Worm (Caenorhabditis elegans): Measurements from ENCODE around the gene M163.7.

DNA sequence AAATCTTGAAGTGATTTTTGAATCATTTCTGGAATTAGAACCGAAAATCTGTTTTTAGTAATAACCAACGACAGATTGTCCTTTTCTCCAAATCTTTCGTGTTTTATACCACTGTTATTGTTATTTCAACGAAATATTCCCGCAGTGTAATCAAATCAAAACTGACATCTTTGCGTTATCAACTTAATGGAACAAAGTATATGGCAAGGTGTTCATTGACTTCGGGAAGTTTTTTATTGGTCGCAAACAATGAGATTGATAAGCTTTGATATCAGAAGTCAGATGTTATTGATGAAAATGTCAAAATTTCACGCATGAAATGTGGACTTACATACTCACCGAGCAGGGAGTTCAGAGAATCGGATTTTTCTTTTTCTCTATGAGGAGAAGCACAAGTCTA lies 39.9 kb upstream of the M163.7 start, which contains the start of gene F23D12.11:
- TF ChIP-seq snpc-4 (tag; optimal IDR thresholded peaks at IDR 0.05) (no peak), egl-27 (tag; optimal IDR thresholded peaks at IDR 0.05) (no peak), fkh-10 (GFP tag; optimal IDR thresholded peaks at IDR 0.05) (no peak), lin-15B (tag; optimal IDR thresholded peaks at IDR 0.05) (no peak), elt-3 (tag; optimal IDR thresholded peaks at IDR 0.05) (peak in 1 of 6 experiments; percentile 71), skn-1 (tag; optimal IDR thresholded peaks at IDR 0.05) (no peak), lin-14 (GFP tag; optimal IDR thresholded peaks at IDR 0.05) (no peak), fos-1 (tag; optimal IDR thresholded peaks at IDR 0.05) (no peak), C04F5.9 (tag; optimal IDR thresholded peaks at IDR 0.05) (no peak), nhr-12 (tag; optimal IDR thresholded peaks at IDR 0.05) (no peak), ets-5 (GFP tag; IDR thresholded peaks at IDR 0.05) (no peak), lsy-2 (tag; optimal IDR thresholded peaks at IDR 0.05) (no peak), aly-2 (tag; optimal IDR thresholded peaks at IDR 0.05) (no peak), elt-2 (tag; optimal IDR thresholded peaks at IDR 0.05) (no peak)
